Fruit fly (Drosophila melanogaster) whole organism, prepupa: ENCODE measurements around the gene Argl.

Source experiments
- Blimp-1 ChIP-seq: fragments of 200-800 bp; sonication (Bioruptor generic); optimal IDR thresholded peaks from 3 replicates; lab custom pipeline; 2017; ENCODE audit warnings: missing biosample characterization, missing genetic modification characterization, mild to moderate bottlenecking, moderate library complexity, missing genetic modification reagents
- CG10631 ChIP-seq: fragments of 200-800 bp; sonication (Bioruptor generic); optimal IDR thresholded peaks from 2 replicates; lab custom pipeline; 2016; ENCODE audit warnings: missing biosample characterization, missing genetic modification characterization
- CG10669 ChIP-seq: fragments of 200-800 bp; sonication (Bioruptor generic); optimal IDR thresholded peaks from 3 replicates; lab custom pipeline; 2018; ENCODE audit warnings: missing biosample characterization, mild to moderate bottlenecking, missing genetic modification characterization, moderate library complexity
- CG11902 ChIP-seq: fragments of 200-800 bp; sonication (Bioruptor generic); optimal IDR thresholded peaks from 3 replicates; lab custom pipeline; 2016; ENCODE audit warnings: missing biosample characterization, missing genetic modification characterization
- CG15336 ChIP-seq: fragments of 200-800 bp; sonication (Bioruptor generic); IDR thresholded peaks from 2 replicates; pipeline ENCODE4 v1.3.6; 2022; ENCODE audit warnings: missing biosample characterization, missing genetic modification characterization
- CG3032 ChIP-seq: fragments of 200-800 bp; optimal IDR thresholded peaks from 2 replicates; lab custom pipeline; 2019; ENCODE audit warnings: missing biosample characterization, mild to moderate bottlenecking, missing genetic modification characterization, moderate library complexity
- CG31627 ChIP-seq: fragments of 200-800 bp; sonication (Bioruptor generic); optimal IDR thresholded peaks from 3 replicates; lab custom pipeline; 2016; ENCODE audit warnings: missing biosample characterization, missing genetic modification characterization
- CG32006 ChIP-seq: fragments of 200-800 bp; sonication (Bioruptor generic); optimal IDR thresholded peaks from 3 replicates; lab custom pipeline; 2017; ENCODE audit warnings: missing biosample characterization, mild to moderate bottlenecking, missing genetic modification characterization
- CG34406 ChIP-seq: fragments of 200-800 bp; sonication (Bioruptor generic); optimal IDR thresholded peaks from 3 replicates; lab custom pipeline; 2016; ENCODE audit warnings: missing biosample characterization, missing genetic modification characterization
- CG6163 ChIP-seq: fragments of 200-800 bp; sonication (Bioruptor generic); IDR thresholded peaks from 3 replicates; pipeline ENCODE4 v1.3.6; 2022; ENCODE audit warnings: missing biosample characterization, missing genetic modification characterization
- CG6792 ChIP-seq: fragments of 200-800 bp; sonication (Bioruptor generic); optimal IDR thresholded peaks from 3 replicates; lab custom pipeline; 2016; ENCODE audit warnings: missing biosample characterization, missing genetic modification characterization
- CG6854 ChIP-seq: fragments of 200-800 bp; sonication (Bioruptor generic); optimal IDR thresholded peaks from 2 replicates; lab custom pipeline; 2017; ENCODE audit warnings: missing biosample characterization, mild to moderate bottlenecking, missing genetic modification characterization
- CG7368 ChIP-seq: fragments of 200-800 bp; sonication (Bioruptor generic); optimal IDR thresholded peaks from 3 replicates; lab custom pipeline; 2016; ENCODE audit warnings: missing biosample characterization, missing genetic modification characterization
- CG8119 ChIP-seq: fragments of 200-800 bp; sonication (Bioruptor generic); IDR thresholded peaks from 3 replicates; pipeline ENCODE4 v1.3.6; 2022; ENCODE audit warnings: missing biosample characterization, missing genetic modification characterization
- CG8632 ChIP-seq: fragments of 200-800 bp; sonication (Bioruptor generic); optimal IDR thresholded peaks from 3 replicates; lab custom pipeline; 2016; ENCODE audit warnings: missing biosample characterization, missing genetic modification characterization
- Eip78C ChIP-seq: fragments of 200-800 bp; sonication (Bioruptor generic); peaks from one replicate; lab custom pipeline; 2016; ENCODE audit warnings: missing biosample characterization, missing genetic modification characterization
- Ets21C ChIP-seq: fragments of 200-800 bp; sonication (Bioruptor generic); optimal IDR thresholded peaks from 3 replicates; lab custom pipeline; 2016; ENCODE audit warnings: missing biosample characterization, missing genetic modification characterization
- Ets96B ChIP-seq: fragments of 200-800 bp; optimal IDR thresholded peaks from 2 replicates; lab custom pipeline; 2019; ENCODE audit warnings: missing biosample characterization, mild to moderate bottlenecking, missing genetic modification characterization, moderate library complexity
- Gug ChIP-seq: fragments of 200-800 bp; sonication (Bioruptor generic); IDR thresholded peaks from 2 replicates; pipeline ENCODE4 v1.3.6; 2022; ENCODE audit warnings: missing biosample characterization, missing genetic modification characterization
- Hr39 ChIP-seq: fragments of 200-800 bp; sonication (Bioruptor generic); optimal IDR thresholded peaks from 2 replicates; lab custom pipeline; 2016; ENCODE audit warnings: missing biosample characterization, missing genetic modification characterization
- Hr4 ChIP-seq: fragments of 200-800 bp; sonication (Bioruptor generic); optimal IDR thresholded peaks from 3 replicates; lab custom pipeline; 2016; ENCODE audit warnings: missing biosample characterization, missing genetic modification characterization
- Lpt ChIP-seq: fragments of 200-800 bp; sonication (Bioruptor generic); optimal IDR thresholded peaks from 3 replicates; lab custom pipeline; 2016; ENCODE audit warnings: missing biosample characterization, missing genetic modification characterization
- Met ChIP-seq: fragments of 200-800 bp; sonication (Bioruptor generic); optimal IDR thresholded peaks from 3 replicates; lab custom pipeline; 2016; ENCODE audit warnings: missing biosample characterization, missing genetic modification characterization
- OdsH ChIP-seq: fragments of 200-800 bp; sonication (Bioruptor generic); optimal IDR thresholded peaks from 3 replicates; lab custom pipeline; 2016; ENCODE audit warnings: missing biosample characterization, missing genetic modification characterization
- Smox ChIP-seq: fragments of 200-800 bp; sonication (Bioruptor generic); optimal IDR thresholded peaks from 3 replicates; lab custom pipeline; 2016; ENCODE audit warnings: missing biosample characterization, missing genetic modification characterization
- Sox14 ChIP-seq: fragments of 200-800 bp; sonication (Bioruptor generic); optimal IDR thresholded peaks from 3 replicates; lab custom pipeline; 2016; ENCODE audit warnings: missing biosample characterization, missing genetic modification characterization
- Sox15 ChIP-seq: fragments of 200-800 bp; sonication (Bioruptor generic); optimal IDR thresholded peaks from 3 replicates; lab custom pipeline; 2016; ENCODE audit warnings: missing biosample characterization, missing genetic modification characterization
- achi ChIP-seq: fragments of 200-800 bp; sonication (Bioruptor generic); optimal IDR thresholded peaks from 3 replicates; lab custom pipeline; 2016; ENCODE audit warnings: missing biosample characterization, missing genetic modification characterization
- cyc ChIP-seq: fragments of 200-800 bp; sonication (Bioruptor generic); optimal IDR thresholded peaks from 3 replicates; lab custom pipeline; 2016; ENCODE audit warnings: missing biosample characterization, missing genetic modification characterization
- dsx ChIP-seq: fragments of 200-800 bp; optimal IDR thresholded peaks from 3 replicates; lab custom pipeline; 2019; ENCODE audit warnings: missing biosample characterization, mild to moderate bottlenecking, missing genetic modification characterization, moderate library complexity; ENCODE audit not compliant: poor library complexity, severe bottlenecking
- eg ChIP-seq: fragments of 200-800 bp; sonication (Bioruptor generic); IDR thresholded peaks from 3 replicates; pipeline ENCODE4 v1.3.6; 2022; ENCODE audit warnings: missing biosample characterization, missing genetic modification characterization
- esn ChIP-seq: fragments of 200-800 bp; sonication (Bioruptor generic); optimal IDR thresholded peaks from 2 replicates; lab custom pipeline; 2016; ENCODE audit warnings: missing biosample characterization, mild to moderate bottlenecking, missing genetic modification characterization, moderate library complexity
- fd59A ChIP-seq: fragments of 200-800 bp; sonication (Bioruptor generic); optimal IDR thresholded peaks from 2 replicates; lab custom pipeline; 2017; ENCODE audit warnings: missing biosample characterization, mild to moderate bottlenecking, missing genetic modification characterization, missing genetic modification reagents
- fd85E ChIP-seq: fragments of 200-800 bp; sonication (Bioruptor generic); optimal IDR thresholded peaks from 3 replicates; lab custom pipeline; 2016; ENCODE audit warnings: missing biosample characterization, missing genetic modification characterization
- fkh ChIP-seq: fragments of 200-800 bp; sonication (Bioruptor generic); optimal IDR thresholded peaks from 3 replicates; lab custom pipeline; 2017; ENCODE audit warnings: missing biosample characterization, mild to moderate bottlenecking, missing genetic modification characterization, moderate library complexity
- net ChIP-seq: fragments of 200-800 bp; sonication (Bioruptor generic); optimal IDR thresholded peaks from 3 replicates; lab custom pipeline; 2016; ENCODE audit warnings: missing biosample characterization, missing genetic modification characterization
- pdm3 ChIP-seq: fragments of 200-800 bp; sonication (Bioruptor generic); optimal IDR thresholded peaks from 3 replicates; lab custom pipeline; 2016; ENCODE audit warnings: missing biosample characterization, missing genetic modification characterization
- spab ChIP-seq: fragments of 200-800 bp; sonication (Bioruptor generic); optimal IDR thresholded peaks from 2 replicates; lab custom pipeline; 2017; ENCODE audit warnings: missing biosample characterization, mild to moderate bottlenecking, missing genetic modification characterization, missing genetic modification reagents
- ss ChIP-seq, 2 experiments: fragments of 200-800 bp; sonication (Bioruptor generic); optimal IDR thresholded peaks; 2 replicates in 1 of 2; 3 replicates in 1 of 2; lab custom pipeline; 2017 to 2018; ENCODE audit warnings: mild to moderate bottlenecking in 2 of 2, missing biosample characterization in 2 of 2, missing genetic modification characterization in 2 of 2, moderate library complexity in 1 of 2

Gene Argl

dm6 chr2L:8984614-8985318, 42.9 kb upstream of the Argl start, which contains the start of gene CG13101 (continued):
- TF ChIP-seq Smox (GFP tag; lab: Kevin White, UChicago) (peak; percentile 97), CG10669 (GFP tag; lab: Kevin White, UChicago) (peak; percentile 90), Hr4 (GFP tag; lab: Kevin White, UChicago) (peak; percentile 83), CG6163 (GFP tag; lab: Robert Waterston, UW) (peak; percentile 96), achi (GFP tag; lab: Kevin White, UChicago) (peak; percentile 96), Lpt (GFP tag; lab: Kevin White, UChicago) (peak; percentile 92), Eip78C (peak; percentile 99), CG3032 (peak; percentile 93), CG6854 (no peak), CG11902 (GFP tag; lab: Kevin White, UChicago) (peak; percentile 86), OdsH (peak; percentile 96), Hr39 (GFP tag; lab: Kevin White, UChicago) (peak; percentile 91), fkh (GFP tag; lab: Kevin White, UChicago) (peak; percentile 87), dsx (GFP tag; lab: Kevin White, UChicago) (peak; percentile 94), Ets96B (tag; lab: Kevin White, UChicago) (peak; percentile 86), CG34406 (GFP tag; lab: Kevin White, UChicago) (peak; percentile 96), CG7368 (GFP tag; lab: Kevin White, UChicago) (peak; percentile 90), CG8119 (GFP tag; lab: Robert Waterston, UW) (peak; percentile 98), Blimp-1 (GFP tag; lab: Kevin White, UChicago) (peak; percentile 88), fd59A (peak; percentile 85), CG15336 (GFP tag; lab: Robert Waterston, UW) (peak; percentile 98), Ets21C (GFP tag; lab: Kevin White, UChicago) (peak; percentile 90), esn (GFP tag; lab: Kevin White, UChicago) (peak; percentile 98), CG8632 (peak; percentile 95), CG10631 (GFP tag; lab: Kevin White, UChicago) (peak; percentile 95), Sox14 (GFP tag; lab: Kevin White, UChicago) (peak; percentile 94), cyc (peak; percentile 96), CG31627 (GFP tag; lab: Kevin White, UChicago) (peak; percentile 95), CG6792 (GFP tag; lab: Kevin White, UChicago) (peak; percentile 96), eg (peak; percentile 98), ss (GFP tag; optimal IDR thresholded peaks at IDR 0.05; lab: Kevin White, UChicago) (peak; percentile 86 to 90), fd85E (GFP tag; lab: Kevin White, UChicago) (peak; percentile 77), Sox15 (GFP tag; lab: Kevin White, UChicago) (peak; percentile 80), Met (GFP tag; lab: Kevin White, UChicago) (peak; percentile 96), net (peak; percentile 90)

- no peak for TF ChIP-seq CG7368 (GFP tag; lab: Kevin White, UChicago)
- TF ChIP-seq fkh (GFP tag; lab: Kevin White, UChicago), result peak; percentile 47
- no peak for TF ChIP-seq CG32006
- TF ChIP-seq Eip78C, result peak; percentile 15
- no peak for TF ChIP-seq Gug (GFP tag; lab: Robert Waterston, UW)
- TF ChIP-seq Met (GFP tag; lab: Kevin White, UChicago), result no peak
- TF ChIP-seq CG15336 (GFP tag; lab: Robert Waterston, UW), result no peak
- TF ChIP-seq spab (GFP tag; lab: Kevin White, UChicago), result no peak
- no peak for TF ChIP-seq achi (GFP tag; lab: Kevin White, UChicago)
- TF ChIP-seq Ets21C (GFP tag; lab: Kevin White, UChicago), result no peak
- TF ChIP-seq eg, result no peak
- no peak for TF ChIP-seq pdm3 (GFP tag; lab: Kevin White, UChicago)
These were observed 40.8 kb upstream of the Argl start for dm6 chr2L:8982584-8983302.
